Worm (Caenorhabditis elegans) whole organism, L4 larva: ENCODE data around the gene ncs-6.

Experiments
- F37D6.2 ChIP-seq: sonication (generic microtip); optimal IDR thresholded peaks from 2 replicates; lab custom pipeline; 2016; ENCODE audit warnings: mild to moderate bottlenecking, missing genetic modification characterization, missing compliant biosample characterization
- R02D3.7 ChIP-seq: fragments of 150-350 bp; sonication (generic microtip); optimal IDR thresholded peaks from 3 replicates; lab custom pipeline; 2014; ENCODE audit warnings: missing biosample characterization, missing genetic modification characterization
- T26A8.4 ChIP-seq: fragments of 200-800 bp; sonication (Bioruptor generic); IDR thresholded peaks from 2 replicates; pipeline ENCODE4 v1.3.6; 2022; ENCODE audit warnings: missing genetic modification characterization, missing compliant biosample characterization
- Y48G9A.11 ChIP-seq: fragments of 200-800 bp; sonication (Bioruptor generic); IDR thresholded peaks from 2 replicates; pipeline ENCODE4 v1.3.6; 2022; ENCODE audit warnings: missing genetic modification reagents, missing genetic modification characterization, missing compliant biosample characterization
- Y5F2A.4 ChIP-seq: fragments of 200-800 bp; sonication (Bioruptor generic); optimal IDR thresholded peaks from 2 replicates; lab custom pipeline; 2018; ENCODE audit warnings: mild to moderate bottlenecking, missing genetic modification characterization, missing compliant biosample characterization
- Y75B8A.6 ChIP-seq: fragments of 200-800 bp; sonication (Bioruptor generic); IDR thresholded peaks from 2 replicates; pipeline ENCODE4 v1.3.6; 2022; ENCODE audit warnings: missing genetic modification reagents, missing genetic modification characterization, missing compliant biosample characterization
- aha-1 ChIP-seq: fragments of 150-350 bp; peaks from one replicate; lab custom pipeline; 2014; ENCODE audit warnings: missing biosample characterization, missing genetic modification characterization
- aly-2 ChIP-seq: sonication (generic microtip); optimal IDR thresholded peaks from 2 replicates; lab custom pipeline; 2018; ENCODE audit warnings: missing biosample characterization, missing genetic modification characterization
- attf-4 ChIP-seq: sonication (generic microtip); optimal IDR thresholded peaks from 3 replicates; lab custom pipeline; 2017; ENCODE audit warnings: missing biosample characterization, missing genetic modification characterization
- ceh-20 ChIP-seq: fragments of 200-800 bp; sonication (Bioruptor generic); IDR thresholded peaks from 2 replicates; pipeline ENCODE4 v1.3.6; 2022; ENCODE audit warnings: missing genetic modification reagents, missing genetic modification characterization, missing compliant biosample characterization
- ces-1 ChIP-seq: fragments of 150-350 bp; sonication (generic microtip); optimal IDR thresholded peaks from 4 replicates; lab custom pipeline; 2014; ENCODE audit warnings: missing biosample characterization, missing genetic modification reagents, missing genetic modification characterization
- ctbp-1 ChIP-seq: fragments of 200-800 bp; sonication (Bioruptor generic); IDR thresholded peaks from 2 replicates; pipeline ENCODE4 v1.3.6; 2022; ENCODE audit warnings: missing genetic modification reagents, missing genetic modification characterization, missing compliant biosample characterization
- daf-8 ChIP-seq: fragments of 200-800 bp; sonication (Bioruptor generic); IDR thresholded peaks from 2 replicates; pipeline ENCODE4 v1.3.6; 2022; ENCODE audit warnings: missing genetic modification characterization, missing compliant biosample characterization
- dmd-8 ChIP-seq: fragments of 200-800 bp; sonication (Bioruptor generic); IDR thresholded peaks from 2 replicates; pipeline ENCODE4 v1.3.6; 2022; ENCODE audit warnings: missing genetic modification characterization, missing compliant biosample characterization
- dpl-1 ChIP-seq: fragments of 150-350 bp; optimal IDR thresholded peaks from 2 replicates; lab custom pipeline; 2014; ENCODE audit warnings: missing biosample characterization, missing genetic modification reagents, missing genetic modification characterization
- dve-1 ChIP-seq: sonication (generic microtip); optimal IDR thresholded peaks from 2 replicates; lab custom pipeline; 2017; ENCODE audit warnings: antibody characterized with exemption, mild to moderate bottlenecking, missing genetic modification characterization, missing compliant biosample characterization; ENCODE audit not compliant: insufficient read depth
- egl-27 ChIP-seq: sonication (generic microtip); optimal IDR thresholded peaks from 3 replicates; lab custom pipeline; 2017; ENCODE audit warnings: missing biosample characterization, missing genetic modification reagents, missing genetic modification characterization
- egl-43 ChIP-seq: fragments of 200-800 bp; sonication (Bioruptor generic); IDR thresholded peaks from 2 replicates; pipeline ENCODE4 v1.3.6; 2022; ENCODE audit warnings: missing genetic modification reagents, missing genetic modification characterization, missing compliant biosample characterization
- fkh-10 ChIP-seq: fragments of 150-350 bp; optimal IDR thresholded peaks from 2 replicates; lab custom pipeline; 2014; ENCODE audit warnings: missing biosample characterization, missing genetic modification reagents, missing genetic modification characterization
- fos-1 ChIP-seq: fragments of 150-350 bp; optimal IDR thresholded peaks from 2 replicates; lab custom pipeline; 2014; ENCODE audit warnings: missing biosample characterization, missing genetic modification characterization
- hlh-11 ChIP-seq: fragments of 200-800 bp; sonication (Bioruptor generic); optimal IDR thresholded peaks from 2 replicates; lab custom pipeline; 2018; ENCODE audit warnings: mild to moderate bottlenecking, missing genetic modification characterization, missing compliant biosample characterization
- hmg-1.1 ChIP-seq: fragments of 200-800 bp; sonication (Bioruptor generic); IDR thresholded peaks from 2 replicates; pipeline ENCODE4 v1.3.6; 2022; ENCODE audit warnings: missing genetic modification reagents, missing genetic modification characterization, missing compliant biosample characterization
- lin-1 ChIP-seq: fragments of 200-800 bp; sonication (Bioruptor generic); IDR thresholded peaks from 2 replicates; pipeline ENCODE4 v1.3.6; 2022; ENCODE audit warnings: missing genetic modification reagents, missing genetic modification characterization, missing compliant biosample characterization
- lin-38 ChIP-seq: fragments of 200-800 bp; sonication (Bioruptor generic); IDR thresholded peaks from 2 replicates; pipeline ENCODE4 v1.3.6; 2022; ENCODE audit warnings: missing genetic modification reagents, missing genetic modification characterization, missing compliant biosample characterization
- lir-3 ChIP-seq: sonication (generic microtip); optimal IDR thresholded peaks from 2 replicates; lab custom pipeline; 2016; ENCODE audit warnings: mild to moderate bottlenecking, missing genetic modification characterization, missing compliant biosample characterization
- lsy-2 ChIP-seq, 2 experiments: fragments of 150-350 bp in 1 of 2; sonication (generic microtip) in 1 of 2; optimal IDR thresholded peaks; 2 replicates each; lab custom pipeline; 2014 to 2017; ENCODE audit warnings: missing biosample characterization in 2 of 2, missing genetic modification characterization in 2 of 2
- mep-1 ChIP-seq: fragments of 150-350 bp; sonication (generic microtip); optimal IDR thresholded peaks from 3 replicates; lab custom pipeline; 2014; ENCODE audit warnings: missing biosample characterization, missing genetic modification characterization
- nhr-11 ChIP-seq: fragments of 150-350 bp; optimal IDR thresholded peaks from 2 replicates; lab custom pipeline; 2014; ENCODE audit warnings: missing biosample characterization, missing genetic modification characterization
- nhr-25 ChIP-seq: sonication (generic microtip); optimal IDR thresholded peaks from 2 replicates; lab custom pipeline; 2017; ENCODE audit warnings: missing genetic modification characterization, mild to moderate bottlenecking, missing compliant biosample characterization, antibody characterized with exemption, moderate library complexity, borderline replicate concordance; ENCODE audit not compliant: insufficient read depth
- nhr-28 ChIP-seq: fragments of 150-350 bp; optimal IDR thresholded peaks from 2 replicates; lab custom pipeline; 2014; ENCODE audit warnings: missing biosample characterization, missing genetic modification characterization
- nhr-77 ChIP-seq: fragments of 150-350 bp; optimal IDR thresholded peaks from 2 replicates; lab custom pipeline; 2014; ENCODE audit warnings: missing biosample characterization, missing genetic modification characterization
- pha-4 ChIP-seq, 2 experiments: fragments of 150-350 bp in 1 of 2; fragments of 200-800 bp in 1 of 2; sonication (Bioruptor generic) in 1 of 2; IDR thresholded peaks in 1 of 2; optimal IDR thresholded peaks in 1 of 2; 2 replicates each; pipeline versions ENCODE4 v1.3.6 to Lab custom; 2014 to 2022; ENCODE audit warnings: missing genetic modification characterization in 2 of 2, missing genetic modification reagents in 2 of 2, missing biosample characterization in 1 of 2, missing compliant biosample characterization in 1 of 2
- pqm-1 ChIP-seq: sonication (generic microtip); optimal IDR thresholded peaks from 2 replicates; lab custom pipeline; 2017; ENCODE audit warnings: missing biosample characterization, missing genetic modification characterization
- rbr-2 ChIP-seq: sonication (generic microtip); optimal IDR thresholded peaks from 2 replicates; lab custom pipeline; 2016; ENCODE audit warnings: missing genotype, missing genetic modification characterization, missing compliant biosample characterization
- sdz-12 ChIP-seq: fragments of 200-800 bp; sonication (Bioruptor generic); optimal IDR thresholded peaks from 2 replicates; lab custom pipeline; 2018; ENCODE audit warnings: mild to moderate bottlenecking, missing genetic modification characterization, missing compliant biosample characterization
- set-16 ChIP-seq: fragments of 200-800 bp; sonication (Bioruptor generic); IDR thresholded peaks from 2 replicates; pipeline ENCODE4 v1.3.6; 2022; ENCODE audit warnings: missing genetic modification reagents, missing genetic modification characterization, missing compliant biosample characterization
- spr-1 ChIP-seq: sonication (generic microtip); optimal IDR thresholded peaks from 2 replicates; lab custom pipeline; 2016; ENCODE audit warnings: mild to moderate bottlenecking, missing genetic modification characterization, missing compliant biosample characterization
- unc-62 ChIP-seq, 3 experiments: fragments of 150-350 bp in 1 of 3; sonication (generic microtip); optimal IDR thresholded peaks in 2 of 3; peaks in 1 of 3; 1 replicate in 1 of 3; 2 replicates in 2 of 3; lab custom pipeline; 2014 to 2017; ENCODE audit warnings: missing biosample characterization in 3 of 3, missing genetic modification characterization in 3 of 3, missing genetic modification reagents in 3 of 3, missing genotype in 1 of 3
- zip-2 ChIP-seq: fragments of 150-350 bp; optimal IDR thresholded peaks from 2 replicates; lab custom pipeline; 2014; ENCODE audit warnings: missing biosample characterization, missing genetic modification characterization

ncs-6 gene

DNA sequence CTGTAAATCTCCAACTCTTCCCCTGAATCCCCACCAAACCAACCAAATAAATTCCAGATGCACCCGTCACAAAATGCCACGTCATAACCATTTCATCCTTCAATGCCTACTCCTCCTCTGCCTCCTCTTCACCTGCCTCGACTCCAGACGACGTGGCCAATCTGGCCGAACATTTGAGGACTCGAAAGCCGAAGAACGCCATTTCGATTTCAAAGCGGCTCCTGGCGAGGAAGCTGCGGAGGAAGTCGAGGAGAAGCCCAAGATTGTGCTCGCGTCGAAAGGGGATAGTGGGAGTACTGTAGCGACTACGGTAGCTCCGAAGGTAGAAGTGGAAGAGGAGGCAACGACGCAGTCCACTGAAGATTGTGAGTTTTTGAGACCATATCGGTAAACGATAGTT lies 29.1 kb upstream of the ncs-6 start, which contains the start of gene lgc-45:
lgc-45 (plus strand) TSS at position 56 of the 400 bp plus-strand sequence.
- peak in 1 of 2 experiments; percentile 52 for TF ChIP-seq unc-62 (GFP tag; optimal IDR thresholded peaks at IDR 0.05 in 1 of 2; lab: Kevin White, UChicago)
- no peak for TF ChIP-seq unc-62 (tag; optimal IDR thresholded peaks at IDR 0.05; lab: Kevin White, UChicago)
- TF ChIP-seq aha-1: no peak
- TF ChIP-seq set-16 (GFP tag; lab: Robert Waterston, UW): peak; percentile 53

DNA sequence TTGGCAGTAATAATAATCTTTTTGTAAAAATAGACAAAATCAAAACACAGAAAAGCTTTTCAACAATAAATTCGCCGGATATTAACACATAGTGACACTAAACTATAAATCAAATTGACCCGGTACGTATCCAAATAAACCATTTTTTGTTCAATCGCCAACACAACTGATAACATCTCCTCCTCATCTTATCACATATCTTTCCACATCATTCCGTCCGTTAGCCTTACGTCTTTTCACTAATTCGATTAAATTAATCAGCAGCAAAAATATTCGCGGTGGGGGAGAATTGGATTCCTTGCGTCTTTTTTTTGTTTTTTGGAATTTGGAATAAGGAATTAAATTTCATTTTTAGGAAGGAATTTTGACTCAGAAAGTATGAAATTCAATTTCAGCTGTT lies 28.3 kb upstream of the ncs-6 start:
- TF ChIP-seq pqm-1 (tag; lab: Kevin White, UChicago): no peak
- no peak for TF ChIP-seq lir-3
- no peak for TF ChIP-seq sdz-12 (GFP tag; lab: Kevin White, UChicago)
- no peak for TF ChIP-seq fos-1
- TF ChIP-seq T26A8.4 (GFP tag; lab: Robert Waterston, UW): no peak
- no peak for TF ChIP-seq egl-43 (GFP tag; lab: Robert Waterston, UW)
- no peak for TF ChIP-seq dmd-8 (GFP tag; lab: Robert Waterston, UW)
- TF ChIP-seq ceh-20 (GFP tag; lab: Robert Waterston, UW): no peak
- TF ChIP-seq lin-1 (GFP tag; lab: Robert Waterston, UW): no peak
- TF ChIP-seq Y5F2A.4 (GFP tag; lab: Kevin White, UChicago): no peak
- no peak for TF ChIP-seq Y75B8A.6
- TF ChIP-seq F37D6.2 (tag; lab: Kevin White, UChicago): no peak

DNA sequence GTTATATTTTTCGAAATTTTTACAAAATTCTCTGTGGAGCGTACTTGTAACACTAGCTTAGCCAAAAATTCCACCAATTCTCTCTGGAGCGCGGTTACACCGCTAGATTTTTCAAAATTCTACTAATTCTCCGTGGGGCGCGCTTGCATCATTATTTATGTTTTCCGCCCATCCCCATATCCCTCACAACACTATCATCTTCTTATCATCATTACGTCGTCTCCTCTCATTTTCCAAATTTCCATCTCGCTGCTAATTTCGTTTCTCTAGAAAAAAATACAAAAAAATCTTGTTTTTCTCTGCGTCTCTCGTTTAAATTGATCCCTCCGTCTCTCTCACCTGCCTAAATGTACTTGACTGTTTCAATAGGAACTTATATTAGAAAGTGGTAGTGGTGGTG lies 27.0 kb upstream of the ncs-6 start:
- no peak for TF ChIP-seq daf-8 (GFP tag; lab: Robert Waterston, UW)
- TF ChIP-seq nhr-28 (tag; lab: Kevin White, UChicago): peak; percentile 1
- peak; percentile 60 for TF ChIP-seq lin-38

- TF ChIP-seq spr-1 (no peak), lin-1 (GFP tag; lab: Robert Waterston, UW) (no peak), lin-38 (peak; percentile 82), attf-4 (tag; lab: Kevin White, UChicago) (no peak)
Observed at ce11 chrII:3554673-3555072, 26.4 kb upstream of the ncs-6 start.

- TF ChIP-seq ces-1 (GFP tag; lab: Kevin White, UChicago) (no peak), aha-1 (peak; percentile 72), ceh-20 (GFP tag; lab: Robert Waterston, UW) (no peak), dpl-1 (GFP tag; lab: Kevin White, UChicago) (peak; percentile 16), hmg-1.1 (peak; percentile 40; the same call in 1 of the 2 replicates), fkh-10 (GFP tag; lab: Kevin White, UChicago) (no peak), F37D6.2 (tag; lab: Kevin White, UChicago) (peak; percentile 39), nhr-11 (peak; percentile 25), R02D3.7 (no peak), mep-1 (tag; lab: Kevin White, UChicago) (peak; percentile 66), lin-38 (peak; percentile 69), nhr-77 (tag; lab: Kevin White, UChicago) (no peak), lsy-2 (tag; optimal IDR thresholded peaks at IDR 0.05; lab: Kevin White, UChicago) (peak in 1 of 2 experiments; percentile 71), ctbp-1 (GFP tag; lab: Robert Waterston, UW) (no peak), rbr-2 (tag; lab: Kevin White, UChicago) (peak; percentile 26), hlh-11 (tag; lab: Kevin White, UChicago) (peak; percentile 40), Y75B8A.6 (no peak), nhr-25 (tag; lab: Kevin White, UChicago) (no peak), T26A8.4 (GFP tag; lab: Robert Waterston, UW) (0 out of 2 replicates have a peak, but pooled peaks have one; percentile 30), dve-1 (peak; percentile 48), aly-2 (tag; lab: Kevin White, UChicago) (no peak), Y48G9A.11 (GFP tag; lab: Robert Waterston, UW) (no peak), pha-4 (GFP tag; IDR thresholded peaks at IDR 0.05; lab: Robert Waterston, UW) (peak; percentile 11; the same call in 1 of the 2 replicates), pha-4 (tag; optimal IDR thresholded peaks at IDR 0.05; lab: Kevin White, UChicago) (no peak), egl-27 (no peak), zip-2 (tag; lab: Kevin White, UChicago) (peak; percentile 21)
Observed at ce11 chrII:3553453-3553852, 25.1 kb upstream of the ncs-6 start, which contains the start of gene dnc-3. Gene dnc-3 (plus strand): TSS chrII:3553724.
